Worm (Caenorhabditis elegans) whole organism, L3 larva: Measurements from ENCODE around the gene rei-1.

Source experiments
- ama-1 ChIP-seq: fragments of 150-350 bp; optimal IDR thresholded peaks from 2 replicates; lab custom pipeline; 2018
- ceh-28 ChIP-seq: fragments of 150-350 bp; optimal IDR thresholded peaks from 2 replicates; lab custom pipeline; 2014; ENCODE audit warnings: missing biosample characterization, missing genetic modification reagents, missing genetic modification characterization
- ceh-82 ChIP-seq: fragments of 150-350 bp; optimal IDR thresholded peaks from 2 replicates; lab custom pipeline; 2014; ENCODE audit warnings: missing biosample characterization, missing genetic modification characterization
- egl-5 ChIP-seq: fragments of 150-350 bp; optimal IDR thresholded peaks from 2 replicates; lab custom pipeline; 2017; ENCODE audit warnings: missing biosample characterization, missing genetic modification reagents, missing genetic modification characterization, inconsistent platforms
- elt-1 ChIP-seq: fragments of 150-350 bp; optimal IDR thresholded peaks from 2 replicates; lab custom pipeline; 2014; ENCODE audit warnings: missing biosample characterization, missing genetic modification characterization
- elt-2 ChIP-seq: sonication (generic microtip); optimal IDR thresholded peaks from 2 replicates; lab custom pipeline; 2016; ENCODE audit warnings: missing genetic modification reagents, mild to moderate bottlenecking, missing genetic modification characterization, missing compliant biosample characterization
- fkh-10 ChIP-seq: sonication (generic microtip); optimal IDR thresholded peaks from 2 replicates; lab custom pipeline; 2017; ENCODE audit warnings: missing biosample characterization, missing genetic modification reagents, missing genetic modification characterization
- fos-1 ChIP-seq: fragments of 150-350 bp; optimal IDR thresholded peaks from 2 replicates; lab custom pipeline; 2014; ENCODE audit warnings: missing biosample characterization, missing genetic modification characterization
- jun-1 ChIP-seq: fragments of 150-350 bp; optimal IDR thresholded peaks from 2 replicates; lab custom pipeline; 2014; ENCODE audit warnings: missing biosample characterization, missing genetic modification reagents, missing genetic modification characterization
- lin-15B ChIP-seq: fragments of 150-350 bp; optimal IDR thresholded peaks from 2 replicates; lab custom pipeline; 2014; ENCODE audit warnings: missing biosample characterization, missing genetic modification characterization
- lin-39 ChIP-seq: fragments of 150-350 bp; optimal IDR thresholded peaks from 2 replicates; lab custom pipeline; 2018; ENCODE audit warnings: missing biosample characterization, missing genetic modification reagents, missing genetic modification characterization
- lsy-12 ChIP-seq: sonication (generic microtip); optimal IDR thresholded peaks from 2 replicates; lab custom pipeline; 2016; ENCODE audit warnings: mild to moderate bottlenecking, missing genetic modification characterization, missing compliant biosample characterization
- mml-1 ChIP-seq: fragments of 150-350 bp; sonication (generic microtip); optimal IDR thresholded peaks from 3 replicates; lab custom pipeline; 2014; ENCODE audit warnings: missing biosample characterization, missing genetic modification characterization
- nfya-1 ChIP-seq: sonication (generic microtip); optimal IDR thresholded peaks from 2 replicates; lab custom pipeline; 2017; ENCODE audit warnings: missing genetic modification characterization, mild to moderate bottlenecking, missing compliant biosample characterization, antibody characterized with exemption, moderate library complexity; ENCODE audit not compliant: insufficient read depth
- nhr-11 ChIP-seq: fragments of 150-350 bp; optimal IDR thresholded peaks from 2 replicates; lab custom pipeline; 2014; ENCODE audit warnings: missing biosample characterization, missing genetic modification characterization
- nhr-12 ChIP-seq: fragments of 150-350 bp; optimal IDR thresholded peaks from 2 replicates; lab custom pipeline; 2014; ENCODE audit warnings: missing biosample characterization, missing genetic modification characterization
- nhr-23 ChIP-seq: fragments of 150-350 bp; optimal IDR thresholded peaks from 2 replicates; lab custom pipeline; 2014; ENCODE audit warnings: missing biosample characterization, missing genetic modification reagents, missing genetic modification characterization
- nhr-237 ChIP-seq: fragments of 150-350 bp; optimal IDR thresholded peaks from 2 replicates; lab custom pipeline; 2014; ENCODE audit warnings: missing biosample characterization, missing genetic modification characterization
- nhr-43 ChIP-seq: sonication (generic microtip); optimal IDR thresholded peaks from 2 replicates; lab custom pipeline; 2016; ENCODE audit warnings: mild to moderate bottlenecking, missing genetic modification characterization, missing compliant biosample characterization; ENCODE audit not compliant: poor library complexity, severe bottlenecking
- nhr-67 ChIP-seq: fragments of 150-350 bp; optimal IDR thresholded peaks from 2 replicates; lab custom pipeline; 2014; ENCODE audit warnings: missing biosample characterization, missing genetic modification characterization
- nhr-76 ChIP-seq: fragments of 150-350 bp; sonication (generic microtip); optimal IDR thresholded peaks from 5 replicates; lab custom pipeline; 2014; ENCODE audit warnings: missing biosample characterization, missing genetic modification characterization
- sea-2 ChIP-seq: fragments of 150-350 bp; sonication (generic microtip); optimal IDR thresholded peaks from 4 replicates; lab custom pipeline; 2014; ENCODE audit warnings: missing biosample characterization, missing genetic modification reagents, missing genetic modification characterization
- tbx-2 ChIP-seq: sonication (generic microtip); optimal IDR thresholded peaks from 2 replicates; lab custom pipeline; 2016; ENCODE audit warnings: mild to moderate bottlenecking, missing genetic modification characterization, missing compliant biosample characterization
- unc-39 ChIP-seq: sonication (generic microtip); optimal IDR thresholded peaks from 4 replicates; lab custom pipeline; 2017; ENCODE audit warnings: missing biosample characterization, missing genetic modification characterization
- zag-1 ChIP-seq: fragments of 150-350 bp; optimal IDR thresholded peaks from 2 replicates; lab custom pipeline; 2014; ENCODE audit warnings: missing biosample characterization, missing genetic modification characterization
- ztf-11 ChIP-seq: fragments of 150-350 bp; optimal IDR thresholded peaks from 2 replicates; lab custom pipeline; 2014; ENCODE audit warnings: missing biosample characterization, missing genetic modification characterization

Gene rei-1

ce11 chrIII:4098107-4098620, at the start of gene rei-1:
rei-1 (minus strand) TSS chrIII:4098190.
- TF ChIP-seq unc-39 (tag; lab: Kevin White, UChicago) (no peak), nhr-43 (peak; percentile 8)

- TF ChIP-seq nfya-1 (tag; lab: Kevin White, UChicago) (peak; percentile 85), sea-2 (GFP tag; lab: Kevin White, UChicago) (no peak)
Measured at ce11 chrIII:4143170-4143569, 45.2 kb upstream of the rei-1 start.

ce11 chrIII:4137180-4137579, 39.2 kb upstream of the rei-1 start:
- no peak for TF ChIP-seq nhr-23
- no peak for TF ChIP-seq elt-2
- no peak for TF ChIP-seq zag-1
- peak; percentile 46 for TF ChIP-seq lin-39

ce11 chrIII:4134059-4134458, 36.1 kb upstream of the rei-1 start:
- no peak for TF ChIP-seq nfya-1 (tag; lab: Kevin White, UChicago)
- no peak for TF ChIP-seq nhr-67
- TF ChIP-seq zag-1 = no peak

ce11 chrIII:4131814-4132555, 34.0 kb upstream of the rei-1 start:
- TF ChIP-seq fkh-10 (GFP tag; lab: Kevin White, UChicago) = peak; percentile 50
- peak; percentile 95 for TF ChIP-seq nfya-1 (tag; lab: Kevin White, UChicago)
- no peak for TF ChIP-seq egl-5
- TF ChIP-seq, all 47 proteins: peak for 2

ce11 chrIII:4123900-4124299, 25.9 kb upstream of the rei-1 start:
- TF ChIP-seq fkh-10 (GFP tag; lab: Kevin White, UChicago) (peak; percentile 14), ceh-82 (tag; lab: Kevin White, UChicago) (no peak)

- TF ChIP-seq nhr-12 = no peak
- TF ChIP-seq fkh-10 (GFP tag; lab: Kevin White, UChicago) = peak; percentile 3
- TF ChIP-seq, all 47 proteins: peak for 1
Measured at ce11 chrIII:4123277-4123676, 25.3 kb upstream of the rei-1 start.

- TF ChIP-seq ceh-28 = no peak
- TF ChIP-seq jun-1 (tag; lab: Kevin White, UChicago) = no peak
- TF ChIP-seq nhr-23 = no peak
- TF ChIP-seq nhr-11 = no peak
- TF ChIP-seq nfya-1 (tag; lab: Kevin White, UChicago) = peak; percentile 74
Measured at ce11 chrIII:4120386-4120785, 22.4 kb upstream of the rei-1 start.

ce11 chrIII:4119736-4120135, 21.7 kb upstream of the rei-1 start:
- no peak for TF ChIP-seq lin-15B
- TF ChIP-seq nhr-237 (tag; lab: Kevin White, UChicago) = no peak
- TF ChIP-seq tbx-2 (tag; lab: Kevin White, UChicago) = no peak
- TF ChIP-seq elt-1 = no peak
- TF ChIP-seq nhr-76 (tag; lab: Kevin White, UChicago) = no peak
- TF ChIP-seq ceh-28 = no peak
- no peak for TF ChIP-seq lin-39
- no peak for TF ChIP-seq ama-1
- TF ChIP-seq mml-1 (tag; lab: Kevin White, UChicago) = no peak
- no peak for TF ChIP-seq fos-1 (tag; lab: Kevin White, UChicago)
- TF ChIP-seq nhr-12 = no peak
- TF ChIP-seq ztf-11 = no peak
- no peak for TF ChIP-seq lsy-12 (tag; lab: Kevin White, UChicago)
- TF ChIP-seq ceh-82 (tag; lab: Kevin White, UChicago) = no peak
- TF ChIP-seq, all 47 proteins: peak for 0
